Worm (Caenorhabditis elegans): Measurements from ENCODE around the gene F45D3.2.

DNA sequence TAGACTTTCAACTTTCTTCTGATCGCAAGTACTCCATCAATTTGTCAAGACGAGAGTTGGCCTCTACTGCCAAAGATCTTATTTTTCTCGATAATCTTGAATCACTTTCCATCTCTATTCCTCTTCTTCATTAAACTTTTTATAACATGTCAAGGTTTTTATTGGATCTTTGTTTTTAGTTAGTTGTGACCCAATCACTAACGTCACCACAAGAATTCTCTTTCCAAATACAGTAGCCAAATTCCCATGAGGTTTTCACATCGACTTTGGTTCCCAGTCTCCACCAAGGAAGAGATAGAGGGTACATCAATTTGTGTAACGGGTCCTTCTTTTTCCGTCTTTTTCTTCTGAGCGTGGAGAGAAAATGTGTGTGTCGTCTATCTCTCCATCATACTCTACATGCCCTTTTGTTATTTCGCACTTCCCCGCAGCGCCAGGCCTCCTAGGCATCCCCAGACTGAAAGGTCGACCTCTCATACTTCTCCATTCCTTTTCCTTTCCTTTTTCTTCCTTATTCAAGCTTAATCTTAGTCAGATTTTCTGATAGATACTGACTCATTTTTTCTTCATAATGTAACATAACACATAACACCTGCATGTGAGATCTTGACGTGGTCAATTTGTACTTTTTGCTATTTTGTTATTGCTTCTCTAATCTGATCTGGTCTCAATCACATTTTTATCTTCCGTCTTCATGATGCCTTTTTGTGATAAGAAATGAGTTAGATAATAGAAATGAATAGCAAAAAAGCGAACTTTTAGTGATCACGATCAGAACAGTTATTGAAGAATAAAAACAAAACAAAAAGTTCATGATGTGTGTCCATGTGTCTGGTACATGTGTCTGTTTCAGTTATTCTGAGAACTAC is 1.6 kb upstream of the F45D3.2 start:
- TF ChIP-seq unc-120 (tag; optimal IDR thresholded peaks at IDR 0.05; ENCODE audit: poor library complexity, severe bottlenecking): no peak
- TF ChIP-seq snpc-4 (tag; optimal IDR thresholded peaks at IDR 0.05): no peak
- TF ChIP-seq ces-1 (GFP tag; optimal IDR thresholded peaks at IDR 0.05): peak; percentile 3
- no peak for TF ChIP-seq M03D4.4 (tag; optimal IDR thresholded peaks at IDR 0.05)
- TF ChIP-seq elt-1 (tag; optimal IDR thresholded peaks at IDR 0.05; ENCODE audit: borderline replicate concordance, insufficient read depth): no peak
- no peak for TF ChIP-seq nhr-76 (tag; optimal IDR thresholded peaks at IDR 0.05)
- TF ChIP-seq blmp-1 (tag; optimal IDR thresholded peaks at IDR 0.05): no peak
- TF ChIP-seq mep-1 (tag; optimal IDR thresholded peaks at IDR 0.05): no peak

Data from whole organism, mixed stage, embryonic.